Worm (Caenorhabditis elegans): Measurements from ENCODE around the gene clc-29.

The clc-29 gene

ce11 chrIII:8358213-8358672, 10.5 kb upstream of the clc-29 start, which contains the start of the genes R05D3.8 and rfp-1 (continued):
- no peak for TF ChIP-seq gei-8 (GFP tag; optimal IDR thresholded peaks at IDR 0.05)
- peak; percentile 25 for TF ChIP-seq mxl-3 (GFP tag; optimal IDR thresholded peaks at IDR 0.05)
- TF ChIP-seq ctbp-1 (GFP tag; IDR thresholded peaks at IDR 0.05), result no peak

- TF ChIP-seq zip-2 (tag; optimal IDR thresholded peaks at IDR 0.05), result no peak
- TF ChIP-seq set-16 (GFP tag; IDR thresholded peaks at IDR 0.05), result no peak
- TF ChIP-seq ces-1 (GFP tag; optimal IDR thresholded peaks at IDR 0.05), result peak; percentile 64
- TF ChIP-seq lin-29 (GFP tag; IDR thresholded peaks at IDR 0.05), result no peak
- TF ChIP-seq D1046.2 (GFP tag; IDR thresholded peaks at IDR 0.05), result no peak
- no peak for TF ChIP-seq mxl-2 (GFP tag; conservative IDR thresholded peaks at IDR 0.05)
- no peak for TF ChIP-seq vab-7 (GFP tag; IDR thresholded peaks at IDR 0.05)
- peak; percentile 33 for TF ChIP-seq fkh-10 (GFP tag; optimal IDR thresholded peaks at IDR 0.05)
- TF ChIP-seq nhr-25 (tag; optimal IDR thresholded peaks at IDR 0.05; ENCODE audit: borderline replicate concordance, insufficient read depth), result peak; percentile 59
- TF ChIP-seq egl-27 (tag; optimal IDR thresholded peaks at IDR 0.05), result no peak
- peak; percentile 49; the same call in 1 of the 2 replicates for TF ChIP-seq lim-7 (GFP tag; IDR thresholded peaks at IDR 0.05)
- TF ChIP-seq unc-39 (tag; optimal IDR thresholded peaks at IDR 0.05), result no peak
- peak; percentile 86 for TF ChIP-seq aha-1 (tag)
- no peak for TF ChIP-seq zfp-3 (GFP tag; conservative IDR thresholded peaks at IDR 0.05)
- TF ChIP-seq lin-38 (GFP tag; IDR thresholded peaks at IDR 0.05), result peak; percentile 68
- TF ChIP-seq nhr-41 (GFP tag; IDR thresholded peaks at IDR 0.05), result no peak
- TF ChIP-seq dpl-1 (GFP tag; optimal IDR thresholded peaks at IDR 0.05), result peak; percentile 73
- no peak for TF ChIP-seq F49E8.2 (tag; optimal IDR thresholded peaks at IDR 0.05; ENCODE audit: borderline replicate concordance)
- TF ChIP-seq dmd-9 (GFP tag; IDR thresholded peaks at IDR 0.05), result no peak
- no peak for TF ChIP-seq spr-1 (tag; optimal IDR thresholded peaks at IDR 0.05)
- no peak for TF ChIP-seq F10B5.3 (tag; optimal IDR thresholded peaks at IDR 0.05)
- peak; percentile 37 for TF ChIP-seq duxl-1 (tag; optimal IDR thresholded peaks at IDR 0.05; ENCODE audit: poor library complexity)
- peak; percentile 83 for TF ChIP-seq hlh-11 (tag; optimal IDR thresholded peaks at IDR 0.05)
- peak in 1 of 2 experiments; percentile 58 for TF ChIP-seq mdl-1 (tag; optimal IDR thresholded peaks at IDR 0.05)
- TF ChIP-seq mes-2 (tag; optimal IDR thresholded peaks at IDR 0.05; ENCODE audit: poor library complexity, severe bottlenecking), result peak; percentile 1
- peak; percentile 92 for TF ChIP-seq mep-1 (tag; optimal IDR thresholded peaks at IDR 0.05)
- no peak for TF ChIP-seq ztf-11 (tag; optimal IDR thresholded peaks at IDR 0.05)
- no peak for TF ChIP-seq unc-130 (GFP tag; optimal IDR thresholded peaks at IDR 0.05)
- TF ChIP-seq nhr-102 (tag; optimal IDR thresholded peaks at IDR 0.05), result peak; percentile 40
- TF ChIP-seq Y48G9A.11 (GFP tag; IDR thresholded peaks at IDR 0.05), result no peak
- no peak for TF ChIP-seq madf-5 (GFP tag; IDR thresholded peaks at IDR 0.05)
- TF ChIP-seq rbr-2 (tag; optimal IDR thresholded peaks at IDR 0.05), result peak; percentile 81
- no peak for TF ChIP-seq spr-3 (GFP tag; optimal IDR thresholded peaks at IDR 0.05)
- no peak for TF ChIP-seq nhr-76 (tag; optimal IDR thresholded peaks at IDR 0.05)
- TF ChIP-seq lir-3 (tag; optimal IDR thresholded peaks at IDR 0.05), result no peak
- peak; percentile 66 for TF ChIP-seq nhr-28 (tag; optimal IDR thresholded peaks at IDR 0.05)
- no peak for TF ChIP-seq nhr-237 (tag; optimal IDR thresholded peaks at IDR 0.05)
- no peak for TF ChIP-seq saeg-2 (GFP tag; IDR thresholded peaks at IDR 0.05)
- TF ChIP-seq T26A8.4 (GFP tag; IDR thresholded peaks at IDR 0.05), result peak; percentile 51
- TF ChIP-seq jun-1 (tag; optimal IDR thresholded peaks at IDR 0.05), result no peak
- 0 out of 2 replicates have a peak, but pooled peaks have one; percentile 14 for TF ChIP-seq ceh-20 (GFP tag; IDR thresholded peaks at IDR 0.05)
- no peak for TF ChIP-seq zip-11 (GFP tag; IDR thresholded peaks at IDR 0.05)
- no peak for TF ChIP-seq nhr-10 (tag; optimal IDR thresholded peaks at IDR 0.05)
- TF ChIP-seq dve-1 (tag; optimal IDR thresholded peaks at IDR 0.05; ENCODE audit: insufficient read depth), result peak; percentile 83
- TF ChIP-seq tag-97 (GFP tag; IDR thresholded peaks at IDR 0.05), result no peak
- 0 out of 2 replicates have a peak, but pooled peaks have one; percentile 17 for TF ChIP-seq tra-1 (GFP tag; IDR thresholded peaks at IDR 0.05)
Measured at ce11 chrIII:8356407-8356881, 8.7 kb upstream of the clc-29 start.
